Worm (Caenorhabditis elegans) whole organism, young adult: ENCODE measurements around the gene E02C12.11.
"Not testable (repeated sequence)": the region's sequence is repeated elsewhere in the genome, so short reads cannot be mapped to it uniquely, and the experiment has no call there.

ENCODE experiments used
- C17E4.6 ChIP-seq: fragments of 200-800 bp; sonication (Bioruptor generic); IDR thresholded peaks from 2 replicates; pipeline ENCODE4 v1.3.6; 2022; ENCODE audit warnings: missing genetic modification reagents, missing genetic modification characterization, missing compliant biosample characterization
- K12H6.12 ChIP-seq: fragments of 200-800 bp; sonication (Bioruptor generic); optimal IDR thresholded peaks from 2 replicates; lab custom pipeline; 2018; ENCODE audit warnings: mild to moderate bottlenecking, missing genetic modification characterization, missing compliant biosample characterization
- T26A5.8 ChIP-seq: sonication (generic microtip); optimal IDR thresholded peaks from 2 replicates; lab custom pipeline; 2016; ENCODE audit warnings: missing genetic modification characterization, missing compliant biosample characterization
- Y53F4B.3 ChIP-seq: fragments of 200-800 bp; sonication (Bioruptor generic); IDR thresholded peaks from 2 replicates; pipeline ENCODE4 v1.3.6; 2022; ENCODE audit warnings: missing genetic modification reagents, missing genetic modification characterization, missing compliant biosample characterization
- Y56A3A.18 ChIP-seq: fragments of 200-800 bp; sonication (Bioruptor generic); IDR thresholded peaks from 2 replicates; pipeline ENCODE4 v1.3.6; 2022; ENCODE audit warnings: missing genetic modification reagents, missing genetic modification characterization, missing compliant biosample characterization
- ZK185.1 ChIP-seq: sonication (generic microtip); optimal IDR thresholded peaks from 2 replicates; lab custom pipeline; 2016; ENCODE audit warnings: mild to moderate bottlenecking, missing genetic modification characterization, missing compliant biosample characterization; ENCODE audit not compliant: poor library complexity, severe bottlenecking
- ama-1 ChIP-seq, 3 experiments: fragments of 150-350 bp in 1 of 3; sonication (generic microtip) in 2 of 3; optimal IDR thresholded peaks; 2 replicates each; lab custom pipeline; 2014 to 2018; ENCODE audit warnings: missing biosample characterization in 2 of 3, missing genetic modification characterization in 2 of 3, missing genetic modification reagents in 2 of 3
- atf-7 ChIP-seq: sonication (generic microtip); optimal IDR thresholded peaks from 2 replicates; lab custom pipeline; 2017; ENCODE audit warnings: mild to moderate bottlenecking, missing genetic modification characterization, missing compliant biosample characterization
- attf-3 ChIP-seq: fragments of 200-800 bp; sonication (Bioruptor generic); conservative IDR thresholded peaks from 2 replicates; pipeline ENCODE4 v1.3.6; 2022; ENCODE audit warnings: missing genetic modification reagents, missing genetic modification characterization, missing compliant biosample characterization
- attf-5 ChIP-seq: fragments of 200-800 bp; sonication (Bioruptor generic); optimal IDR thresholded peaks from 2 replicates; lab custom pipeline; 2018; ENCODE audit warnings: mild to moderate bottlenecking, missing genetic modification characterization, missing compliant biosample characterization
- ccch-3 ChIP-seq: fragments of 200-800 bp; sonication (Bioruptor generic); optimal IDR thresholded peaks from 2 replicates; lab custom pipeline; 2018; ENCODE audit warnings: mild to moderate bottlenecking, missing genetic modification characterization, missing compliant biosample characterization
- cebp-1 ChIP-seq, 2 experiments: fragments of 200-800 bp in 1 of 2; sonication (Bioruptor generic) in 1 of 2; sonication (generic microtip) in 1 of 2; IDR thresholded peaks in 1 of 2; optimal IDR thresholded peaks in 1 of 2; 2 replicates each; pipeline versions ENCODE4 v1.3.6 to Lab custom; 2017 to 2022; ENCODE audit warnings: missing compliant biosample characterization in 2 of 2, missing genetic modification characterization in 2 of 2, mild to moderate bottlenecking in 1 of 2, missing genetic modification reagents in 1 of 2, moderate library complexity in 1 of 2
- cebp-2 ChIP-seq: fragments of 200-800 bp; sonication (Bioruptor generic); IDR thresholded peaks from 2 replicates; pipeline ENCODE4 v1.3.6; 2022; ENCODE audit warnings: missing genetic modification characterization, missing compliant biosample characterization
- ceh-27 ChIP-seq: fragments of 200-800 bp; sonication (Bioruptor generic); optimal IDR thresholded peaks from 2 replicates; lab custom pipeline; 2018; ENCODE audit warnings: mild to moderate bottlenecking, missing genetic modification characterization, moderate library complexity, missing compliant biosample characterization
- ceh-79 ChIP-seq: sonication (generic microtip); optimal IDR thresholded peaks from 2 replicates; lab custom pipeline; 2017; ENCODE audit warnings: mild to moderate bottlenecking, missing genetic modification characterization, missing compliant biosample characterization
- chd-7 ChIP-seq: sonication (generic microtip); optimal IDR thresholded peaks from 2 replicates; lab custom pipeline; 2016; ENCODE audit warnings: mild to moderate bottlenecking, missing genetic modification characterization, moderate library complexity, missing compliant biosample characterization
- dpff-1 ChIP-seq: sonication (generic microtip); optimal IDR thresholded peaks from 2 replicates; lab custom pipeline; 2017; ENCODE audit warnings: mild to moderate bottlenecking, missing genetic modification characterization, missing compliant biosample characterization
- ekl-4 ChIP-seq: fragments of 200-800 bp; sonication (Bioruptor generic); IDR thresholded peaks from 2 replicates; pipeline ENCODE4 v1.3.6; 2022; ENCODE audit warnings: missing genetic modification reagents, missing genetic modification characterization, missing compliant biosample characterization
- ets-4 ChIP-seq: fragments of 200-800 bp; sonication (Bioruptor generic); optimal IDR thresholded peaks from 2 replicates; lab custom pipeline; 2018; ENCODE audit warnings: mild to moderate bottlenecking, missing genetic modification characterization, missing compliant biosample characterization
- him-1 ChIP-seq: sonication (generic microtip); optimal IDR thresholded peaks from 2 replicates; lab custom pipeline; 2016; ENCODE audit warnings: missing genotype, missing genetic modification reagents, missing genetic modification characterization, missing compliant biosample characterization
- hmg-20 ChIP-seq: fragments of 200-800 bp; sonication (Bioruptor generic); IDR thresholded peaks from 2 replicates; pipeline ENCODE4 v1.3.6; 2022; ENCODE audit warnings: missing genetic modification reagents, missing genetic modification characterization, missing compliant biosample characterization
- let-607 ChIP-seq, 2 experiments: fragments of 200-800 bp in 1 of 2; sonication (Bioruptor generic) in 1 of 2; sonication (generic microtip) in 1 of 2; optimal IDR thresholded peaks; 2 replicates each; lab custom pipeline; 2016 to 2018; ENCODE audit warnings: mild to moderate bottlenecking in 2 of 2, missing compliant biosample characterization in 2 of 2, missing genetic modification characterization in 2 of 2, moderate library complexity in 2 of 2, missing genotype in 1 of 2
- lin-35 ChIP-seq, 3 experiments: fragments of 150-350 bp in 2 of 3; sonication (generic microtip) in 1 of 3; optimal IDR thresholded peaks; 2 replicates each; lab custom pipeline; 2014 to 2018; ENCODE audit warnings: missing biosample characterization in 3 of 3, missing genetic modification characterization in 3 of 3, missing genetic modification reagents in 3 of 3
- lin-40 ChIP-seq: sonication (generic microtip); optimal IDR thresholded peaks from 2 replicates; lab custom pipeline; 2016; ENCODE audit warnings: missing genetic modification characterization, mild to moderate bottlenecking, missing compliant biosample characterization, missing genotype, missing genetic modification reagents
- lsy-27 ChIP-seq: sonication (generic microtip); optimal IDR thresholded peaks from 2 replicates; lab custom pipeline; 2017; ENCODE audit warnings: missing genetic modification characterization, mild to moderate bottlenecking, missing compliant biosample characterization, antibody characterized with exemption, missing genotype, borderline replicate concordance; ENCODE audit not compliant: insufficient read depth
- madf-10 ChIP-seq: sonication (generic microtip); optimal IDR thresholded peaks from 2 replicates; lab custom pipeline; 2016; ENCODE audit warnings: mild to moderate bottlenecking, missing genetic modification characterization, missing compliant biosample characterization
- mes-4 ChIP-seq: sonication (generic microtip); optimal IDR thresholded peaks from 2 replicates; lab custom pipeline; 2016; ENCODE audit warnings: missing genotype, missing genetic modification characterization, missing compliant biosample characterization
- nhr-120 ChIP-seq: fragments of 200-800 bp; sonication (Bioruptor generic); IDR thresholded peaks from 2 replicates; pipeline ENCODE4 v1.3.6; 2022; ENCODE audit warnings: missing genetic modification characterization, missing compliant biosample characterization
- nhr-179 ChIP-seq: sonication (generic microtip); optimal IDR thresholded peaks from 2 replicates; lab custom pipeline; 2016; ENCODE audit warnings: mild to moderate bottlenecking, missing genetic modification characterization, missing compliant biosample characterization
- nhr-80 ChIP-seq: sonication (generic microtip); optimal IDR thresholded peaks from 2 replicates; lab custom pipeline; 2016; ENCODE audit warnings: missing genetic modification characterization, missing compliant biosample characterization
- rcor-1 ChIP-seq: fragments of 200-800 bp; sonication (Bioruptor generic); IDR thresholded peaks from 2 replicates; pipeline ENCODE4 v1.3.6; 2022; ENCODE audit warnings: missing genetic modification reagents, missing genetic modification characterization, missing compliant biosample characterization
- snpc-1.3 ChIP-seq: sonication (generic microtip); optimal IDR thresholded peaks from 2 replicates; lab custom pipeline; 2017; ENCODE audit warnings: missing genetic modification characterization, mild to moderate bottlenecking, missing compliant biosample characterization, antibody characterized with exemption, moderate library complexity, missing genotype, missing genetic modification reagents; ENCODE audit not compliant: insufficient read depth
- snpc-4 ChIP-seq, 5 experiments: fragments of 150-350 bp in 1 of 5; sonication (generic microtip) in 4 of 5; optimal IDR thresholded peaks; 2 replicates each; lab custom pipeline; 2014 to 2018; ENCODE audit warnings: missing genetic modification characterization in 5 of 5, missing biosample characterization in 3 of 5, antibody characterized with exemption in 2 of 5, mild to moderate bottlenecking in 2 of 5, missing compliant biosample characterization in 2 of 5, missing genotype in 2 of 5, moderate library complexity in 2 of 5, missing genetic modification reagents in 1 of 5
- sptf-2 ChIP-seq: fragments of 200-800 bp; sonication (Bioruptor generic); optimal IDR thresholded peaks from 2 replicates; lab custom pipeline; 2018; ENCODE audit warnings: mild to moderate bottlenecking, missing genetic modification characterization, missing compliant biosample characterization
- unc-130 ChIP-seq: sonication (generic microtip); optimal IDR thresholded peaks from 2 replicates; lab custom pipeline; 2016; ENCODE audit warnings: missing genetic modification reagents, missing genetic modification characterization, missing compliant biosample characterization
- ztf-18 ChIP-seq: sonication (generic microtip); optimal IDR thresholded peaks from 2 replicates; lab custom pipeline; 2016; ENCODE audit warnings: missing genotype, mild to moderate bottlenecking, missing genetic modification characterization, missing compliant biosample characterization

E02C12.11 gene

ce11 chrV:9379808-9380207, at the start of gene E02C12.11:
Gene E02C12.11 (minus strand): TSS chrV:9379908.
- not testable (repeated sequence) for TF ChIP-seq rcor-1 (GFP tag; lab: Robert Waterston, UW); ceh-79; cebp-2

ce11 chrV:9427075-9427474, 47.4 kb upstream of the E02C12.11 start, which contains the start of gene F36D4.6:
Gene F36D4.6 (minus strand): TSS chrV:9427175.
- TF ChIP-seq rcor-1 (GFP tag; lab: Robert Waterston, UW) (no peak), C17E4.6 (GFP tag; lab: Robert Waterston, UW) (no peak), sptf-2 (no peak), nhr-120 (GFP tag; lab: Robert Waterston, UW) (no peak), lin-35 (GFP tag; optimal IDR thresholded peaks at IDR 0.05; lab: Kevin White, UChicago) (no peak)

ce11 chrV:9425593-9425992, 45.9 kb upstream of the E02C12.11 start, which contains the start of gene F36D4.5:
Gene F36D4.5 (minus strand): TSS chrV:9425817.
- TF ChIP-seq cebp-1 (GFP tag; IDR thresholded peaks at IDR 0.05; lab: Robert Waterston, UW) (no peak), cebp-1 (tag; optimal IDR thresholded peaks at IDR 0.05; lab: Kevin White, UChicago) (peak; percentile 20), ceh-79 (no peak)

- TF ChIP-seq ets-4 (GFP tag; lab: Kevin White, UChicago) (peak; percentile 9), ceh-27 (GFP tag; lab: Kevin White, UChicago) (peak; percentile 26), attf-5 (GFP tag; lab: Kevin White, UChicago) (peak; percentile 46), atf-7 (tag; lab: Kevin White, UChicago) (peak; percentile 5), cebp-1 (GFP tag; IDR thresholded peaks at IDR 0.05; lab: Robert Waterston, UW) (no peak), cebp-1 (tag; optimal IDR thresholded peaks at IDR 0.05; lab: Kevin White, UChicago) (peak; percentile 52), ekl-4 (no peak), chd-7 (tag; lab: Kevin White, UChicago) (peak; percentile 2), snpc-4 (GFP tag; optimal IDR thresholded peaks at IDR 0.05; lab: Kevin White, UChicago) (no peak), snpc-4 (tag; optimal IDR thresholded peaks at IDR 0.05; lab: Kevin White, UChicago) (peak in 1 of 4 experiments; percentile 8), madf-10 (tag; lab: Kevin White, UChicago) (no peak), hmg-20 (GFP tag; lab: Robert Waterston, UW) (no peak), unc-130 (GFP tag; lab: Kevin White, UChicago) (no peak), nhr-80 (tag; lab: Kevin White, UChicago) (peak; percentile 89), ZK185.1 (tag; lab: Kevin White, UChicago) (peak; percentile 5), ama-1 (optimal IDR thresholded peaks at IDR 0.05; lab: Kevin White, UChicago) (no peak), ama-1 (GFP tag; optimal IDR thresholded peaks at IDR 0.05; lab: Kevin White, UChicago) (no peak), lin-40 (tag; lab: Kevin White, UChicago) (peak; percentile 26), K12H6.12 (peak; percentile 36), let-607 (tag; optimal IDR thresholded peaks at IDR 0.05; lab: Kevin White, UChicago) (peak in 1 of 2 experiments; percentile 31)
These were observed 44.8 kb upstream of the E02C12.11 start for ce11 chrV:9424514-9424913.

ce11 chrV:9423539-9423938, 43.8 kb upstream of the E02C12.11 start:
- no peak for TF ChIP-seq ztf-18 (tag; lab: Kevin White, UChicago)
- no peak for TF ChIP-seq ccch-3 (GFP tag; lab: Kevin White, UChicago)
- TF ChIP-seq mes-4 (tag; lab: Kevin White, UChicago): no peak
- TF ChIP-seq attf-3 (GFP tag; lab: Robert Waterston, UW): no peak
- TF ChIP-seq lsy-27: no peak
- no peak for TF ChIP-seq nhr-179 (tag; lab: Kevin White, UChicago)
- TF ChIP-seq snpc-1.3 (tag; lab: Kevin White, UChicago): no peak
- TF ChIP-seq dpff-1 (tag; lab: Kevin White, UChicago): no peak
- no peak for TF ChIP-seq Y56A3A.18 (GFP tag; lab: Robert Waterston, UW)
- no peak for TF ChIP-seq him-1 (tag; lab: Kevin White, UChicago)
- TF ChIP-seq Y53F4B.3 (GFP tag; lab: Robert Waterston, UW): no peak
- TF ChIP-seq T26A5.8 (tag; lab: Kevin White, UChicago): no peak
